Worm (Caenorhabditis elegans): ENCODE results near the gene R08C7.5.

DNA sequence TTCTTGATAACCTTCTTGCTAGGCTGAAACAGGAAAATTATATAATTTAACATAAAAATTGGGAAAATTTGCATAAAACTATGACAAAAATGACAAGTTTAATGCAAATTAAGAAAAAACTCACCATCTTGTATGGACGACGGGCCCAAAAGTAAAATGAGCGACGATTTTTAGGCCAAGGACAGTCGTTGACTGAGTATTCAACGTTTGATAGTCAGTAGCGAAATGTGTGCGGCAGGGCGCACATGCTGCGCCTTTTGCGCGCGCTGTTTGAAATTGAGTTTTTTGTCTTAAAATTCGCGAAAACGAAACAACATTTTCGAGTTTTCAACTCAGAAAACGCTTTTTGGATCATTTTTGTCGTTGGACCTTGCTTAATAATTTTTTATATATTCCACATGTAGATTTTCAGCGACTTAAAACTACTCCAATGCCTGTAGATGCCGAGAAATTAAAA lies 39.6 kb upstream of the R08C7.5 start, which contains the start of the genes rpl-7A and set-21:
- TF ChIP-seq nhr-90 (tag; optimal IDR thresholded peaks at IDR 0.05) (peak; percentile 36), ama-1 (optimal IDR thresholded peaks at IDR 0.05) (no peak), ama-1 (GFP tag; optimal IDR thresholded peaks at IDR 0.05) (no peak), lin-40 (tag; optimal IDR thresholded peaks at IDR 0.05) (peak; percentile 94)

Data from whole organism, young adult.